Comparison of ENCODE assay signal across 1 fruit fly cellular context in genomic region chr3L:3785688-3786087, dm6.
A peak's percentile ranks its signal among the peaks of the same experiment; 100 is the strongest.
TF ChIP-seq lines count a peak whose summit lies in the region.

No protein-coding gene starts in this region.

TF ChIP-seq in whole organism, embryonic, 481 proteins besides CTCF, POLR2A, EP300 and RAD21 (continued from another document and continues in another):
- TF ChIP-seq CG34224 (GFP tag; IDR thresholded peaks at IDR 0.05; lab: Robert Waterston, UW; ENCODE audit: partially characterized antibody) (no peak), CG12104 (GFP tag; optimal IDR thresholded peaks at IDR 0.05; lab: Kevin White, UChicago) (no peak), CHES-1-like (GFP tag; optimal IDR thresholded peaks at IDR 0.05; lab: Kevin White, UChicago) (no peak), HLHmδ (GFP tag; optimal IDR thresholded peaks at IDR 0.05; lab: Kevin White, UChicago) (no peak), chinmo (GFP tag; IDR thresholded peaks at IDR 0.05; lab: Robert Waterston, UW; ENCODE audit: partially characterized antibody) (0 out of 4 replicates have a peak, but pooled peaks have one; percentile 43), dm (GFP tag; optimal IDR thresholded peaks at IDR 0.05; lab: Kevin White, UChicago) (no peak), Trl (optimal IDR thresholded peaks at IDR 0.05; lab: Kevin White, UChicago) (no peak), Trl (GFP tag; optimal IDR thresholded peaks at IDR 0.05; lab: Kevin White, UChicago) (peak; percentile 1), CG15514 (GFP tag; optimal IDR thresholded peaks at IDR 0.05; lab: Kevin White, UChicago) (peak; percentile 11), sens (GFP tag; lab: Kevin White, UChicago) (peak; percentile 10), CG11085 (GFP tag; IDR thresholded peaks at IDR 0.05; lab: Robert Waterston, UW) (no peak), slbo (GFP tag; IDR thresholded peaks at IDR 0.05; lab: Robert Waterston, UW) (peak; percentile 53; the same call in 1 of the 2 replicates), gfzf (GFP tag; optimal IDR thresholded peaks at IDR 0.05; lab: Kevin White, UChicago) (peak; percentile 37), CG8290 (GFP tag; optimal IDR thresholded peaks at IDR 0.05; lab: Kevin White, UChicago) (no peak), CG8290 (tag; optimal IDR thresholded peaks at IDR 0.05; lab: Kevin White, UChicago) (peak in 1 of 2 experiments; percentile 7), nom (GFP tag; optimal IDR thresholded peaks at IDR 0.05; lab: Kevin White, UChicago) (no peak), unc-4 (GFP tag; IDR thresholded peaks at IDR 0.05; lab: Robert Waterston, UW; ENCODE audit: partially characterized antibody) (no peak), Rx (GFP tag; IDR thresholded peaks at IDR 0.05; lab: Robert Waterston, UW) (no peak), CG9932 (GFP tag; IDR thresholded peaks at IDR 0.05; lab: Robert Waterston, UW) (no peak), Oli (tag; optimal IDR thresholded peaks at IDR 0.05; lab: Kevin White, UChicago) (peak; percentile 37), odd (GFP tag; optimal IDR thresholded peaks at IDR 0.05; lab: Kevin White, UChicago) (no peak), CG3995 (GFP tag; optimal IDR thresholded peaks at IDR 0.05; lab: Kevin White, UChicago) (no peak), lola (GFP tag; optimal IDR thresholded peaks at IDR 0.05; lab: Kevin White, UChicago) (no peak), CG8388 (GFP tag; optimal IDR thresholded peaks at IDR 0.05; lab: Kevin White, UChicago) (peak; percentile 19), ab (GFP tag; optimal IDR thresholded peaks at IDR 0.05; lab: Kevin White, UChicago) (no peak), TFAM (GFP tag; optimal IDR thresholded peaks at IDR 0.05; lab: Kevin White, UChicago) (no peak), MBD-R2 (GFP tag; IDR thresholded peaks at IDR 0.05; lab: Robert Waterston, UW) (no peak), wor (GFP tag; IDR thresholded peaks at IDR 0.05; lab: Robert Waterston, UW) (no peak), CG1832 (GFP tag; optimal IDR thresholded peaks at IDR 0.05; lab: Kevin White, UChicago) (no peak), CG14710 (tag; optimal IDR thresholded peaks at IDR 0.05; lab: Kevin White, UChicago) (no peak), otp (GFP tag; IDR thresholded peaks at IDR 0.05; lab: Robert Waterston, UW) (0 out of 3 replicates have a peak, but pooled peaks have one; percentile 6), CG8924 (tag; optimal IDR thresholded peaks at IDR 0.05; lab: Kevin White, UChicago) (no peak), CG4404 (GFP tag; IDR thresholded peaks at IDR 0.05; lab: Robert Waterston, UW) (peak; percentile 34), twi (tag; optimal IDR thresholded peaks at IDR 0.05; lab: Kevin White, UChicago) (no peak), Rfx (GFP tag; IDR thresholded peaks at IDR 0.05; lab: Robert Waterston, UW) (no peak), CkIIα-i1 (GFP tag; IDR thresholded peaks at IDR 0.05; lab: Robert Waterston, UW) (no peak), CG7372 (GFP tag; IDR thresholded peaks at IDR 0.05; lab: Robert Waterston, UW) (no peak), CG31365 (tag; optimal IDR thresholded peaks at IDR 0.05; lab: Kevin White, UChicago) (no peak), chif (GFP tag; optimal IDR thresholded peaks at IDR 0.05; lab: Kevin White, UChicago) (peak in 1 of 2 experiments; percentile 31), CG4282 (GFP tag; optimal IDR thresholded peaks at IDR 0.05; lab: Kevin White, UChicago) (no peak), Hr78 (GFP tag; optimal IDR thresholded peaks at IDR 0.05; lab: Kevin White, UChicago) (no peak), sug (tag; optimal IDR thresholded peaks at IDR 0.05; lab: Kevin White, UChicago) (no peak), lab (GFP tag; optimal IDR thresholded peaks at IDR 0.05; lab: Kevin White, UChicago) (peak; percentile 12), disco-r (GFP tag; optimal IDR thresholded peaks at IDR 0.05; lab: Kevin White, UChicago) (no peak), Sry-β (GFP tag; optimal IDR thresholded peaks at IDR 0.05; lab: Kevin White, UChicago) (no peak), CG34422 (GFP tag; IDR thresholded peaks at IDR 0.05; lab: Robert Waterston, UW) (peak; percentile 28; the same call in 1 of the 3 replicates), croc (GFP tag; conservative IDR thresholded peaks at IDR 0.05; lab: Robert Waterston, UW) (no peak), Meics (GFP tag; optimal IDR thresholded peaks at IDR 0.05; lab: Kevin White, UChicago) (no peak), CG12155 (GFP tag; optimal IDR thresholded peaks at IDR 0.05; lab: Kevin White, UChicago) (no peak), CG17568 (GFP tag; optimal IDR thresholded peaks at IDR 0.05; lab: Kevin White, UChicago) (no peak), CG4617 (GFP tag; optimal IDR thresholded peaks at IDR 0.05; lab: Kevin White, UChicago; ENCODE audit: borderline replicate concordance) (no peak), toy (GFP tag; IDR thresholded peaks at IDR 0.05; lab: Robert Waterston, UW) (no peak), bsh (GFP tag; optimal IDR thresholded peaks at IDR 0.05; lab: Kevin White, UChicago) (peak in 1 of 2 experiments; percentile 54), HLH4C (GFP tag; IDR thresholded peaks at IDR 0.05; lab: Robert Waterston, UW; ENCODE audit: partially characterized antibody) (no peak), CG2712 (tag; optimal IDR thresholded peaks at IDR 0.05; lab: Kevin White, UChicago) (peak; percentile 55), B-H1 (GFP tag; IDR thresholded peaks at IDR 0.05; lab: Robert Waterston, UW) (peak; percentile 29), Ravus (GFP tag; IDR thresholded peaks at IDR 0.05; lab: Robert Waterston, UW) (peak; percentile 11; the same call in 1 of the 2 replicates), Pdp1 (GFP tag; optimal IDR thresholded peaks at IDR 0.05; lab: Kevin White, UChicago) (peak in 1 of 2 experiments; percentile 25), E2f2 (GFP tag; IDR thresholded peaks at IDR 0.05; lab: Robert Waterston, UW) (no peak), Asciz (GFP tag; optimal IDR thresholded peaks at IDR 0.05; lab: Kevin White, UChicago) (peak; percentile 27), Nf-YC (tag; optimal IDR thresholded peaks at IDR 0.05; lab: Kevin White, UChicago) (no peak), CG14014 (GFP tag; IDR thresholded peaks at IDR 0.05; lab: Robert Waterston, UW) (no peak; the same call in 1 of the 2 replicates), kay (GFP tag; optimal IDR thresholded peaks at IDR 0.05; lab: Kevin White, UChicago) (no peak), seq (GFP tag; IDR thresholded peaks at IDR 0.05; lab: Robert Waterston, UW) (no peak), fd96Cb (tag; optimal IDR thresholded peaks at IDR 0.05; lab: Kevin White, UChicago) (peak; percentile 27), nerfin-1 (tag; optimal IDR thresholded peaks at IDR 0.05; lab: Kevin White, UChicago) (no peak), CG34376 (GFP tag; optimal IDR thresholded peaks at IDR 0.05; lab: Kevin White, UChicago) (no peak), CG6813 (GFP tag; optimal IDR thresholded peaks at IDR 0.05; lab: Kevin White, UChicago) (no peak), pho (GFP tag; optimal IDR thresholded peaks at IDR 0.05; lab: Kevin White, UChicago) (no peak), CG17186 (GFP tag; optimal IDR thresholded peaks at IDR 0.05; lab: Kevin White, UChicago) (no peak), repo (GFP tag; optimal IDR thresholded peaks at IDR 0.05; lab: Kevin White, UChicago) (no peak), row (GFP tag; IDR thresholded peaks at IDR 0.05; lab: Robert Waterston, UW) (peak; percentile 53; the same call in 2 of the 3 replicates), Kr (GFP tag; optimal IDR thresholded peaks at IDR 0.05; lab: Kevin White, UChicago) (no peak), CG7839 (tag; optimal IDR thresholded peaks at IDR 0.05; lab: Kevin White, UChicago) (peak; percentile 43), CG2116 (GFP tag; optimal IDR thresholded peaks at IDR 0.05; lab: Kevin White, UChicago) (no peak), crol (GFP tag; IDR thresholded peaks at IDR 0.05; lab: Robert Waterston, UW) (no peak), grau (tag; optimal IDR thresholded peaks at IDR 0.05; lab: Kevin White, UChicago) (peak; percentile 87), CG4328 (GFP tag; optimal IDR thresholded peaks at IDR 0.05; lab: Kevin White, UChicago) (no peak), caup (GFP tag; optimal IDR thresholded peaks at IDR 0.05; lab: Kevin White, UChicago; ENCODE audit: severe bottlenecking) (no peak), Drgx (GFP tag; IDR thresholded peaks at IDR 0.05; lab: Robert Waterston, UW) (no peak), CG1647 (GFP tag; optimal IDR thresholded peaks at IDR 0.05; lab: Kevin White, UChicago) (no peak), tll (GFP tag; optimal IDR thresholded peaks at IDR 0.05; lab: Kevin White, UChicago) (no peak), gcm2 (GFP tag; optimal IDR thresholded peaks at IDR 0.05; lab: Kevin White, UChicago) (no peak), danr (GFP tag; IDR thresholded peaks at IDR 0.05; lab: Robert Waterston, UW) (no peak), CG3847 (GFP tag; IDR thresholded peaks at IDR 0.05; lab: Robert Waterston, UW) (no peak), schlank (tag; optimal IDR thresholded peaks at IDR 0.05; lab: Kevin White, UChicago) (no peak), Mrtf (GFP tag; IDR thresholded peaks at IDR 0.05; lab: Robert Waterston, UW) (no peak), CG4854 (GFP tag; optimal IDR thresholded peaks at IDR 0.05; lab: Kevin White, UChicago) (no peak), fru (optimal IDR thresholded peaks at IDR 0.05; lab: Kevin White, UChicago) (no peak), fu2 (GFP tag; optimal IDR thresholded peaks at IDR 0.05; lab: Kevin White, UChicago) (no peak), CG31388 (GFP tag; optimal IDR thresholded peaks at IDR 0.05; lab: Kevin White, UChicago) (no peak), inv (GFP tag; IDR thresholded peaks at IDR 0.05; lab: Robert Waterston, UW; ENCODE audit: partially characterized antibody) (no peak), Opbp (GFP tag; IDR thresholded peaks at IDR 0.05; lab: Robert Waterston, UW; ENCODE audit: partially characterized antibody) (no peak), her (GFP tag; optimal IDR thresholded peaks at IDR 0.05; lab: Kevin White, UChicago) (no peak), CG4360 (GFP tag; IDR thresholded peaks at IDR 0.05; lab: Robert Waterston, UW) (no peak), fd102C (GFP tag; optimal IDR thresholded peaks at IDR 0.05; lab: Kevin White, UChicago) (no peak), CG2202 (tag; optimal IDR thresholded peaks at IDR 0.05; lab: Kevin White, UChicago) (no peak), CG10267 (tag; optimal IDR thresholded peaks at IDR 0.05; lab: Kevin White, UChicago) (no peak), CG10979 (tag; optimal IDR thresholded peaks at IDR 0.05; lab: Kevin White, UChicago) (peak; percentile 29), HLH54F (GFP tag; optimal IDR thresholded peaks at IDR 0.05; lab: Kevin White, UChicago) (no peak), Adf1 (GFP tag; IDR thresholded peaks at IDR 0.05; lab: Robert Waterston, UW) (no peak), Ada2b (GFP tag; IDR thresholded peaks at IDR 0.05; lab: Robert Waterston, UW) (no peak), CG18011 (GFP tag; optimal IDR thresholded peaks at IDR 0.05; lab: Kevin White, UChicago) (no peak), CG9609 (GFP tag; optimal IDR thresholded peaks at IDR 0.05; lab: Kevin White, UChicago) (no peak), Dll (GFP tag; IDR thresholded peaks at IDR 0.05; lab: Robert Waterston, UW; ENCODE audit: partially characterized antibody) (no peak), CG6272 (GFP tag; IDR thresholded peaks at IDR 0.05; lab: Robert Waterston, UW) (no peak), shn (GFP tag; optimal IDR thresholded peaks at IDR 0.05; lab: Kevin White, UChicago) (no peak), Mes4 (GFP tag; optimal IDR thresholded peaks at IDR 0.05; lab: Kevin White, UChicago) (no peak), Ptx1 (GFP tag; IDR thresholded peaks at IDR 0.05; lab: Robert Waterston, UW) (peak; percentile 60), mam (GFP tag; optimal IDR thresholded peaks at IDR 0.05; lab: Kevin White, UChicago) (no peak), Gug (GFP tag; IDR thresholded peaks at IDR 0.05; lab: Robert Waterston, UW) (peak; percentile 5; the same call in 1 of the 4 replicates), CG13775 (GFP tag; optimal IDR thresholded peaks at IDR 0.05; lab: Kevin White, UChicago) (no peak), crc (GFP tag; optimal IDR thresholded peaks at IDR 0.05; lab: Kevin White, UChicago) (no peak), Six4 (GFP tag; optimal IDR thresholded peaks at IDR 0.05; lab: Kevin White, UChicago) (peak; percentile 1), CG10565 (GFP tag; optimal IDR thresholded peaks at IDR 0.05; lab: Kevin White, UChicago) (no peak), Antp (GFP tag; optimal IDR thresholded peaks at IDR 0.05; lab: Kevin White, UChicago) (peak; percentile 33), CG13296 (GFP tag; optimal IDR thresholded peaks at IDR 0.05; lab: Kevin White, UChicago) (no peak), Spps (tag; optimal IDR thresholded peaks at IDR 0.05; lab: Kevin White, UChicago) (no peak), CG15479 (GFP tag; optimal IDR thresholded peaks at IDR 0.05; lab: Kevin White, UChicago) (no peak), CG14667 (GFP tag; IDR thresholded peaks at IDR 0.05; lab: Robert Waterston, UW) (no peak), az2 (GFP tag; optimal IDR thresholded peaks at IDR 0.05; lab: Kevin White, UChicago) (no peak), peb (GFP tag; IDR thresholded peaks at IDR 0.05; lab: Robert Waterston, UW) (peak; percentile 52), CG4707 (GFP tag; optimal IDR thresholded peaks at IDR 0.05; lab: Kevin White, UChicago) (no peak), pan (optimal IDR thresholded peaks at IDR 0.05; lab: Kevin White, UChicago) (no peak), pan (GFP tag; optimal IDR thresholded peaks at IDR 0.05 in 1 of 2, IDR thresholded peaks at IDR 0.05 in 1 of 2) (peak in 1 of 2 experiments; percentile 61), bab2 (GFP tag; optimal IDR thresholded peaks at IDR 0.05; lab: Kevin White, UChicago) (peak; percentile 6), CG1792 (GFP tag; optimal IDR thresholded peaks at IDR 0.05; lab: Kevin White, UChicago) (no peak), Nf-YB (GFP tag; optimal IDR thresholded peaks at IDR 0.05; lab: Kevin White, UChicago) (no peak), sisA (GFP tag; IDR thresholded peaks at IDR 0.05; lab: Robert Waterston, UW) (peak; percentile 48; the same call in 1 of the 2 replicates), zen (tag; optimal IDR thresholded peaks at IDR 0.05; lab: Kevin White, UChicago) (no peak), wek (GFP tag; optimal IDR thresholded peaks at IDR 0.05; lab: Kevin White, UChicago) (no peak), CG3281 (GFP tag; optimal IDR thresholded peaks at IDR 0.05; lab: Kevin White, UChicago) (no peak), Bgb (GFP tag; IDR thresholded peaks at IDR 0.05; lab: Robert Waterston, UW; ENCODE audit: partially characterized antibody) (no peak), zf30C (GFP tag; optimal IDR thresholded peaks at IDR 0.05; lab: Kevin White, UChicago) (no peak), CG1233 (GFP tag; optimal IDR thresholded peaks at IDR 0.05; lab: Kevin White, UChicago) (no peak), Side (GFP tag; optimal IDR thresholded peaks at IDR 0.05; lab: Kevin White, UChicago) (no peak)
